Worm (Caenorhabditis elegans): Measurements from ENCODE around the gene T26E4.18.
"Not testable (repeated sequence)": the region's sequence is repeated elsewhere in the genome, so short reads cannot be mapped to it uniquely, and the experiment has no call there.

The T26E4.18 gene

DNA sequence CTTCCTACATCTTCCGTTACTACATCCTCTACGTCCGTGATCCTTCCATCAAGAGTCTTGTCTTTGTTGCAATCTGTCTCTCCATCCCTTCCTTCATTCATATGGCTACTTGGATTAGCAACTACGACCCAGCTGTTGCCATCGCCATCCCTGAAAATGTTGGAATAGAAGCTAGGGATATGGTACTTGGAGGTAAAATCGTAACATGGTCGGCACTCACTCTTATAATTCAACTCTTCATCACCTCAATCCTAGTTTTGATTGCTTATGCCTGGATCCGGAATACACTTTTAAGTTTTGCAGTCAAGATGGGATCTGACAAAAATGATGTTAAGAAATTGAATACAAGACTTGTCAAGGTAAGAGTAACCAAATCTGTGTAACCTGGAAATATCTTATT, at the start of gene T26E4.18:
T26E4.18 (minus strand) TSS at position 101 of the 400 bp plus-strand sequence.
- not testable (repeated sequence) for TF ChIP-seq snpc-4, blmp-1, ztf-11 (tag; optimal IDR thresholded peaks at IDR 0.05)

DNA sequence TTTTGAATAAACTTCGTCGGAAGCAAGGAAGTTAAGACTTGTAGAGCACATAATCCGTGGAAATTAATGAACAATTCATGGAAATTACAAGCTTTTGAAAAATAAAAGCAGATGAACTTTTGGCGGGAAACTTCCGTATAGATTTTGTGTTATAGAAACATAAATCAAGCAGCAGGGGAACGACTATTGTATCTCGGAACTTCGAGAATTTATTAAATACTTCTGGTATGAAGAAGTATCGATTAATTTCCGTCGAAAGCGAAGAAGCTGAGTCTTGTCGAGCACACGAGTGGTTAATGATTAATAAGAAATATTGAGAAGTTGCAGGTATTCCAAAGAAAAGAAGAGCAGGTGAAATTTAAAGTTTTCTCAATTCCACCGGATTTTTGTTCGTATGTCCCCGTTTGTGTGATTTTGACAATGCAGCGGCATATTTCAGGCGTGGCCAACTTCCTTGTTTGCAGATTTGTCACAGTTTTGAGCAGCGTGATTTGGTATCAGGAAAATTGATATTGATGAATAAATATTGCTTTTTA, 46.7 kb upstream of the T26E4.18 start, which contains the start of gene srh-147:
srh-147 (minus strand) TSS at position 51 of the 536 bp plus-strand sequence.
- TF ChIP-seq flh-1 (GFP tag; optimal IDR thresholded peaks at IDR 0.05); mab-5 (tag; optimal IDR thresholded peaks at IDR 0.05); mls-2 (tag; optimal IDR thresholded peaks at IDR 0.05): not testable (repeated sequence)

DNA sequence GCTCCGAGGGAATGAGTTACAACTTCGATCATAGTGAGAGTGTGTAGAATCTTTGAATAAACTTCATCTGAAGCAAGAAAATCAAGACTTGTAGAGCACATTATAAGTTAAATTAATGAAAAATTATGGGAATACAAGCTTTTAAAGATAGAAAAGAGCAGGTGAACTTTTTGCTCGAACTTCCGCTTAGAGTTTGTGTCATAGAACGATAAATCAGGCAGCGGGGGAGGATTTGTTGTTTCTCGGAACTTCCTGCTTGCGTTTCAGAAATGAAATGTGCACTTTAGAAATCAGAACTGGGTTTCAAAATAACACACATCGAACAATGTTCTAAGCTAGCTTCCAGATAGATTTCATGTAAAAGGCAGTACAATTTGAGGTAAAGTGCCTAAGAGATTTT, 37.4 kb upstream of the T26E4.18 start, which contains the start of gene srh-149:
srh-149 (minus strand) TSS at position 101 of the 400 bp plus-strand sequence.
- TF ChIP-seq unc-120 (tag; optimal IDR thresholded peaks at IDR 0.05; ENCODE audit: poor library complexity, severe bottlenecking) (no peak), nhr-28 (tag; optimal IDR thresholded peaks at IDR 0.05) (no peak)

ce11 chrV:15833622-15834021, 30.0 kb upstream of the T26E4.18 start, which contains the start of gene srbc-54:
Gene srbc-54, minus strand, starts transcription at chrV:15833722.
- TF ChIP-seq mls-2 (tag; optimal IDR thresholded peaks at IDR 0.05) (no peak), bed-3 (GFP tag; optimal IDR thresholded peaks at IDR 0.05) (no peak), flh-1 (GFP tag; optimal IDR thresholded peaks at IDR 0.05) (no peak), mep-1 (tag; optimal IDR thresholded peaks at IDR 0.05) (no peak), elt-1 (tag; optimal IDR thresholded peaks at IDR 0.05; ENCODE audit: borderline replicate concordance, insufficient read depth) (no peak), sem-2 (GFP tag; optimal IDR thresholded peaks at IDR 0.05) (no peak), lsy-2 (tag; optimal IDR thresholded peaks at IDR 0.05) (no peak), mab-5 (tag; optimal IDR thresholded peaks at IDR 0.05) (no peak)

- no peak for TF ChIP-seq elt-1 (tag; optimal IDR thresholded peaks at IDR 0.05; ENCODE audit: borderline replicate concordance, insufficient read depth)
- TF ChIP-seq nhr-12 (tag; optimal IDR thresholded peaks at IDR 0.05), result no peak
- no peak for TF ChIP-seq unc-39 (tag; optimal IDR thresholded peaks at IDR 0.05)
- no peak for TF ChIP-seq sptf-1 (tag; optimal IDR thresholded peaks at IDR 0.05)
- TF ChIP-seq pha-4 (tag; optimal IDR thresholded peaks at IDR 0.05), result no peak
- no peak for TF ChIP-seq mls-2 (tag; optimal IDR thresholded peaks at IDR 0.05)
- TF ChIP-seq cnd-1 (tag; optimal IDR thresholded peaks at IDR 0.05), result no peak
- TF ChIP-seq ztf-11 (tag; optimal IDR thresholded peaks at IDR 0.05), result no peak
- TF ChIP-seq nhr-2 (tag; optimal IDR thresholded peaks at IDR 0.05), result no peak
- TF ChIP-seq mep-1 (tag; optimal IDR thresholded peaks at IDR 0.05), result no peak
- no peak for TF ChIP-seq ceh-39 (tag; optimal IDR thresholded peaks at IDR 0.05)
- TF ChIP-seq hlh-1 (tag; optimal IDR thresholded peaks at IDR 0.05), result no peak
- TF ChIP-seq bed-3 (GFP tag; optimal IDR thresholded peaks at IDR 0.05), result no peak
- no peak for TF ChIP-seq lin-32 (GFP tag; optimal IDR thresholded peaks at IDR 0.05)
- no peak for TF ChIP-seq tbx-8 (GFP tag; optimal IDR thresholded peaks at IDR 0.05)
- TF ChIP-seq ceh-43 (GFP tag; optimal IDR thresholded peaks at IDR 0.05), result no peak
- TF ChIP-seq blmp-1 (tag; optimal IDR thresholded peaks at IDR 0.05), result no peak
- no peak for TF ChIP-seq ces-1 (GFP tag; optimal IDR thresholded peaks at IDR 0.05)
- TF ChIP-seq sem-2 (GFP tag; optimal IDR thresholded peaks at IDR 0.05), result no peak
- no peak for TF ChIP-seq flh-1 (GFP tag; optimal IDR thresholded peaks at IDR 0.05)
Observed at ce11 chrV:15831586-15831985, 27.9 kb upstream of the T26E4.18 start, which contains the start of gene srbc-56. Gene srbc-56, minus strand, starts transcription at chrV:15831686.

- TF ChIP-seq ztf-11 (tag; optimal IDR thresholded peaks at IDR 0.05) (no peak), lsy-2 (tag; optimal IDR thresholded peaks at IDR 0.05) (no peak), ham-2 (GFP tag; optimal IDR thresholded peaks at IDR 0.05) (no peak)
Observed at ce11 chrV:15829907-15830306, 26.3 kb upstream of the T26E4.18 start, which contains the start of gene srbc-55. Gene srbc-55, minus strand, starts transcription at chrV:15830007.

DNA sequence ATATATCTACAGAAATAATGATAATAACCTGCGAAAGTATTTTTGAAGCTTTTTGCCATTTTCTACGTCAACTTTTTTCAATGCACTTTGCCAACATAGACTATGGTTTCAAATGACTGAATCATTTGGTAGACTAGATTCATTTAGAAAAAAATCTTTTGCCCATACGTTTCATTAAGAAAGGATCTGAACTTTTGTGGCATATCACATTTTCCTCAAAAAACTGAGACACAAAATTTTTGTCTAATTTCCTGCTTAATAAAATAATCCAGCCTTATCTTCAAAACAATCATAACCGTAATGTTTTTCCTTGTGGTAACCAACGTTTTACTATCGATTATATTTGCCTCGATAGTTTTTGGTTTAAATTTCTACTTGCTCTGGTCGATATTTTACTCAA, 22.5 kb upstream of the T26E4.18 start, which contains the start of gene srbc-51:
srbc-51 (plus strand) TSS at position 301 of the 400 bp plus-strand sequence.
- TF ChIP-seq cnd-1 (tag; optimal IDR thresholded peaks at IDR 0.05) (no peak), flh-1 (GFP tag; optimal IDR thresholded peaks at IDR 0.05) (no peak), lin-32 (GFP tag; optimal IDR thresholded peaks at IDR 0.05) (no peak), nhr-12 (tag; optimal IDR thresholded peaks at IDR 0.05) (no peak), ces-1 (GFP tag; optimal IDR thresholded peaks at IDR 0.05) (no peak), ceh-39 (tag; optimal IDR thresholded peaks at IDR 0.05) (no peak), nhr-28 (tag; optimal IDR thresholded peaks at IDR 0.05) (no peak), unc-39 (tag; optimal IDR thresholded peaks at IDR 0.05) (no peak), sem-2 (GFP tag; optimal IDR thresholded peaks at IDR 0.05) (no peak), elt-3 (tag; optimal IDR thresholded peaks at IDR 0.05) (no peak), zip-8 (tag; optimal IDR thresholded peaks at IDR 0.05) (no peak), snpc-4 (tag; optimal IDR thresholded peaks at IDR 0.05) (no peak), mab-5 (tag; optimal IDR thresholded peaks at IDR 0.05) (no peak), unc-62 (GFP tag; optimal IDR thresholded peaks at IDR 0.05) (no peak), lsy-2 (tag; optimal IDR thresholded peaks at IDR 0.05) (no peak), mls-2 (tag; optimal IDR thresholded peaks at IDR 0.05) (no peak), ztf-11 (tag; optimal IDR thresholded peaks at IDR 0.05) (no peak), tbx-8 (GFP tag; optimal IDR thresholded peaks at IDR 0.05) (no peak), elt-1 (tag; optimal IDR thresholded peaks at IDR 0.05; ENCODE audit: borderline replicate concordance, insufficient read depth) (no peak), hlh-1 (tag; optimal IDR thresholded peaks at IDR 0.05) (no peak)
